Worm (Caenorhabditis elegans): ENCODE results near the gene Y27F2A.8.

DNA sequence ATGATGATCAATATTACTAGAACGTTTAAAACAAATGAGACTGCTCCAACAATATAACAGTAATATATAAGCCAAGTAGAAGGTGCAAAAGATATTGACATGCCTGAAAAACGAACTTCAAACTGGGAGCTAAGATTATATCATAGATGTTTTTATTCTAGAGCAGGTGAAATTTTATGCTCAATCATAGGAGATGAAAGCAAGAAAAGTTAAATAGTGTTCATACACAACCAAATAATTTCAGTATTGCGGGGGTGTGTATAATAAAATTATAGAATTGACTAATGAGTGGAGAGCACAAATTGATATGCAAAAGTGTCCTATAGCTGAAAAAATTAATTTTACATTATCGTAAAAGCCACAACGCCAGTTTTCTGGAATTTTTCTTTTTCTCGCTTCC lies 24.6 kb upstream of the Y27F2A.8 start, which contains the start of gene sri-34:
- TF ChIP-seq ama-1 (optimal IDR thresholded peaks at IDR 0.05) (no peak), ets-7 (tag; optimal IDR thresholded peaks at IDR 0.05) (no peak)

Data from whole organism, early embryonic.